Worm (Caenorhabditis elegans): ENCODE data around the gene snf-3.

ce11 chrII:1056844-1057243, 35.0 kb upstream of the snf-3 start:
- no peak for TF ChIP-seq med-1 (GFP tag; optimal IDR thresholded peaks at IDR 0.05; ENCODE audit: insufficient read depth)
- no peak for TF ChIP-seq tab-1 (GFP tag; IDR thresholded peaks at IDR 0.05)
- no peak for TF ChIP-seq flt-1 (GFP tag; IDR thresholded peaks at IDR 0.05)
- TF ChIP-seq ztf-29 (GFP tag; IDR thresholded peaks at IDR 0.05) = no peak
- TF ChIP-seq T22C8.4 (GFP tag; IDR thresholded peaks at IDR 0.05) = no peak
- no peak for TF ChIP-seq ztf-23 (GFP tag; IDR thresholded peaks at IDR 0.05)
- no peak for TF ChIP-seq ref-1 (GFP tag; conservative IDR thresholded peaks at IDR 0.05)
- TF ChIP-seq cog-1 (tag; optimal IDR thresholded peaks at IDR 0.05) = no peak

All from whole organism, midembryonic.